Fruit fly (Drosophila melanogaster): ENCODE results near the gene Acp76A.

dm6 chr3L:19036119-19036518, 15.7 kb downstream of the Acp76A start:
- TF ChIP-seq CG8159 (tag; optimal IDR thresholded peaks at IDR 0.05): no peak
- no peak for TF ChIP-seq Snoo (tag; optimal IDR thresholded peaks at IDR 0.05)
- no peak for TF ChIP-seq CG8301 (tag; optimal IDR thresholded peaks at IDR 0.05)
- TF ChIP-seq EcR (GFP tag; optimal IDR thresholded peaks at IDR 0.05): no peak
- no peak for TF ChIP-seq D1 (tag; optimal IDR thresholded peaks at IDR 0.05)
- no peak for TF ChIP-seq CG13204 (GFP tag; optimal IDR thresholded peaks at IDR 0.05)
- TF ChIP-seq CG32121 (GFP tag; IDR thresholded peaks at IDR 0.05): no peak
- no peak for TF ChIP-seq CG9948 (tag; optimal IDR thresholded peaks at IDR 0.05)
- no peak for TF ChIP-seq Ets98B (GFP tag; IDR thresholded peaks at IDR 0.05)

All from whole organism, pupa.